Worm (Caenorhabditis elegans) whole organism, L4/young adult: ENCODE measurements around the gene C06E4.8.

Experiments
- W03F9.2 ChIP-seq: fragments of 150-350 bp; optimal IDR thresholded peaks from 2 replicates; lab custom pipeline; 2014; ENCODE audit warnings: missing biosample characterization, missing genetic modification characterization
- dao-5 ChIP-seq: sonication (generic microtip); optimal IDR thresholded peaks from 2 replicates; lab custom pipeline; 2016; ENCODE audit warnings: missing genotype, missing genetic modification characterization, moderate library complexity, missing compliant biosample characterization
- him-1 ChIP-seq: sonication (generic microtip); optimal IDR thresholded peaks from 2 replicates; lab custom pipeline; 2016; ENCODE audit warnings: missing genotype, missing genetic modification reagents, missing genetic modification characterization, missing compliant biosample characterization

Gene C06E4.8

ce11 chrIV:7237668-7238214 lies 47.9 kb downstream of the C06E4.8 start, which contains the start of gene elo-3:
Gene elo-3, plus strand, starts transcription at chrIV:7237718.
- TF ChIP-seq W03F9.2 (tag; lab: Kevin White, UChicago) (no peak), him-1 (tag; lab: Kevin White, UChicago) (no peak), dao-5 (tag; lab: Kevin White, UChicago) (no peak)

DNA sequence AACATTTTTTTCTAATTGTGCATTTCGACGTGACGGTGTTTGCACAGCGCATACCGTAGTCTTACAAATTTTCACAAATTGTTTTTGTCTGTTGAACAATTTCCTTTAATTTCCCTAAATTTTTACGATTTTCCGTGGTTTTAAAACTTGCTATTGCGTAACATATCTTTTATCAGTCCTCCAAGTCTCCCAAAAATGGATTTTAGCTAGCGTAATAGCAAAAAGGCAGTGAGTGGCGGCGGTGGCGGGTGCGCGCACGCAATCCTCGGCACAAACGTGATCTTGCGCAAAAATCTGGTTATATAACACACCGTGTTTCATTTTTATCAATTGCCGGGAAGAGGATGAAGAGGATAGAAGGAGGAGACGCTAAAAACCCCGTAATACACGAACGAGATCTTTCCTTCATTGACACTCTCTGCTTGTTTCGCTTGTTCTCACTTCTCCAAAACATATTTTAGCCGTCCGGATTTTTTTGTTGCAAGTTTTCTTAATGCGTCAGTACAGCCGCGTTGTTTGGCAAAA lies 49.4 kb downstream of the C06E4.8 start:
- TF ChIP-seq W03F9.2 (tag; lab: Kevin White, UChicago) (no peak), him-1 (tag; lab: Kevin White, UChicago) (no peak), dao-5 (tag; lab: Kevin White, UChicago) (no peak)

DNA sequence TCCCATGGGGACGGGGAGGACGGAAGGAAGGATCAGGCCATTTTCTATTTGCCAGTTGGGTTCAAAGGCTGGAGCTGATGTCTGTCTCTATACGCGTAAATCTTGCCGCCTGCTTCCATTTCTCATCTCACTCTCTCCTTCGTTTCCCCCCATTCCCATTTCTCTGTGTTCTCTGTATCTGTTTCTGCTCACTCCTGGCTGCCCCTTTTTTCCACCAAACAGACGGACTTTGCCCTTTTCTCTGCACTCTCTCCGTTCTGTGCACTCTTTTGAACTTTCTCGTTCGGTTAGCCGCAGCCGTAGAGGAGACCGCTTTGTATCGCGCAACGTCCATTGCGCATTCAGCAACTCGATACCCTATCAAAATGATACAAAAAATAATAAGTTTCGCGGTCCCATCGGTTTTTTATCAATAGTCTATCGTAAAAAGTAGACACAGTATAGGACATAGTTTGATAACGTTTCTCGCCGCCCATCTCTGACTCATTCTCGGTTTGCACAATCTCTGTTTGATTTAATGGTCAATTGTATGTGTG lies 50.2 kb downstream of the C06E4.8 start:
- TF ChIP-seq W03F9.2 (tag; lab: Kevin White, UChicago) (no peak), dao-5 (tag; lab: Kevin White, UChicago) (no peak), him-1 (tag; lab: Kevin White, UChicago) (no peak)

DNA sequence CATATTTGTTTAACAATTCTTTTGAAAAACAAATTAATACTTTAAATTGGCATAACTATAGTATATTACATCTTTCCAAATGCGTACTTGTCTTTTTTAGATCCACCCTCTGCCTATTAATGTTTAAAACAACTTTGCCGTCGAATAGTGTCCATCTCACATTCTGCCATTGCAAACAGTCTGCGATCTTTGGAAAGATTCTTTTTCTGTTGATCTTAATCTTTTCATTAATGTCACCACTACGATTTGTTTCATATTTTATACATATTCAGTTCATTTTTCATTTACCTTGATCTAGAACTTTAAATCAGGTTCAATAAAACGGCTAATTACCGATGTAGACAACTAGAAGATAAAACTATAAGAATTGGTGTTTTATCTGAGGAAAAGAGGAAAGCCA lies 51.1 kb downstream of the C06E4.8 start:
- TF ChIP-seq dao-5 (tag; lab: Kevin White, UChicago) = no peak
